Worm (Caenorhabditis elegans) whole organism, L2 larva: ENCODE measurements around the gene F46C5.7.

Source experiments
- F13H6.1 ChIP-seq: sonication (generic microtip); optimal IDR thresholded peaks from 2 replicates; lab custom pipeline; 2016; ENCODE audit warnings: missing genetic modification characterization, missing compliant biosample characterization
- ZK546.5 ChIP-seq: sonication (generic microtip); optimal IDR thresholded peaks from 2 replicates; lab custom pipeline; 2017; ENCODE audit warnings: missing biosample characterization, missing genetic modification characterization
- alr-1 ChIP-seq: fragments of 150-350 bp; optimal IDR thresholded peaks from 2 replicates; lab custom pipeline; 2014; ENCODE audit warnings: missing biosample characterization, missing genetic modification characterization
- aly-2 ChIP-seq: fragments of 150-350 bp; optimal IDR thresholded peaks from 2 replicates; lab custom pipeline; 2014; ENCODE audit warnings: missing biosample characterization, missing genetic modification characterization
- blmp-1 ChIP-seq: sonication (generic microtip); optimal IDR thresholded peaks from 2 replicates; lab custom pipeline; 2017; ENCODE audit warnings: missing genetic modification characterization, mild to moderate bottlenecking, missing compliant biosample characterization, antibody characterized with exemption, moderate library complexity; ENCODE audit not compliant: insufficient read depth
- ceh-16 ChIP-seq: fragments of 150-350 bp; optimal IDR thresholded peaks from 2 replicates; lab custom pipeline; 2014; ENCODE audit warnings: missing biosample characterization, missing genetic modification characterization
- crh-2 ChIP-seq: sonication (generic microtip); optimal IDR thresholded peaks from 2 replicates; lab custom pipeline; 2017; ENCODE audit warnings: missing biosample characterization, missing genetic modification characterization
- dmd-4 ChIP-seq: sonication (generic microtip); optimal IDR thresholded peaks from 2 replicates; lab custom pipeline; 2017; ENCODE audit warnings: missing biosample characterization, missing genetic modification characterization
- egl-27 ChIP-seq: sonication (generic microtip); optimal IDR thresholded peaks from 3 replicates; lab custom pipeline; 2017; ENCODE audit warnings: missing biosample characterization, missing genetic modification reagents, missing genetic modification characterization
- elt-1 ChIP-seq: fragments of 150-350 bp; optimal IDR thresholded peaks from 2 replicates; lab custom pipeline; 2014; ENCODE audit warnings: missing biosample characterization, missing genetic modification characterization
- elt-3 ChIP-seq: sonication (generic microtip); optimal IDR thresholded peaks from 2 replicates; lab custom pipeline; 2017; ENCODE audit warnings: missing biosample characterization, missing genetic modification characterization
- fos-1 ChIP-seq: fragments of 150-350 bp; optimal IDR thresholded peaks from 2 replicates; lab custom pipeline; 2014; ENCODE audit warnings: missing biosample characterization, missing genetic modification characterization
- gmeb-1 ChIP-seq: fragments of 150-350 bp; optimal IDR thresholded peaks from 2 replicates; lab custom pipeline; 2014; ENCODE audit warnings: missing biosample characterization, missing genetic modification characterization
- lin-39 ChIP-seq: fragments of 150-350 bp; optimal IDR thresholded peaks from 2 replicates; lab custom pipeline; 2014; ENCODE audit warnings: missing biosample characterization, missing genetic modification reagents, missing genetic modification characterization
- mab-5 ChIP-seq: fragments of 150-350 bp; optimal IDR thresholded peaks from 2 replicates; lab custom pipeline; 2014; ENCODE audit warnings: missing biosample characterization, missing genetic modification characterization
- mdl-1 ChIP-seq, 2 experiments: fragments of 150-350 bp in 1 of 2; sonication (generic microtip) in 1 of 2; optimal IDR thresholded peaks; 2 replicates each; lab custom pipeline; 2017; ENCODE audit warnings: missing biosample characterization in 2 of 2, missing genetic modification characterization in 2 of 2
- nhr-10 ChIP-seq: sonication (generic microtip); optimal IDR thresholded peaks from 2 replicates; lab custom pipeline; 2017; ENCODE audit warnings: missing biosample characterization, missing genetic modification characterization
- nhr-11 ChIP-seq: fragments of 150-350 bp; optimal IDR thresholded peaks from 2 replicates; lab custom pipeline; 2014; ENCODE audit warnings: missing biosample characterization, missing genetic modification characterization
- nhr-12 ChIP-seq: fragments of 150-350 bp; optimal IDR thresholded peaks from 2 replicates; lab custom pipeline; 2014; ENCODE audit warnings: missing biosample characterization, missing genetic modification characterization
- nhr-129 ChIP-seq: fragments of 150-350 bp; optimal IDR thresholded peaks from 2 replicates; lab custom pipeline; 2014; ENCODE audit warnings: missing biosample characterization, missing genetic modification characterization
- nhr-23 ChIP-seq: fragments of 150-350 bp; optimal IDR thresholded peaks from 2 replicates; lab custom pipeline; 2014; ENCODE audit warnings: missing biosample characterization, missing genetic modification reagents, missing genetic modification characterization
- nhr-237 ChIP-seq: fragments of 150-350 bp; optimal IDR thresholded peaks from 2 replicates; lab custom pipeline; 2014; ENCODE audit warnings: missing biosample characterization, missing genetic modification characterization
- nhr-6 ChIP-seq: fragments of 150-350 bp; optimal IDR thresholded peaks from 2 replicates; lab custom pipeline; 2014; ENCODE audit warnings: missing biosample characterization, missing genetic modification characterization
- nhr-77 ChIP-seq: fragments of 150-350 bp; optimal IDR thresholded peaks from 2 replicates; lab custom pipeline; 2014; ENCODE audit warnings: missing biosample characterization, missing genetic modification characterization
- peb-1 ChIP-seq: fragments of 150-350 bp; optimal IDR thresholded peaks from 2 replicates; lab custom pipeline; 2014; ENCODE audit warnings: missing biosample characterization, missing genetic modification characterization
- sem-4 ChIP-seq: fragments of 150-350 bp; optimal IDR thresholded peaks from 2 replicates; lab custom pipeline; 2014; ENCODE audit warnings: missing biosample characterization, missing genetic modification reagents, missing genetic modification characterization
- skn-1 ChIP-seq: sonication (generic microtip); optimal IDR thresholded peaks from 2 replicates; lab custom pipeline; 2017; ENCODE audit warnings: missing biosample characterization, missing genetic modification characterization
- sma-9 ChIP-seq, 2 experiments: fragments of 150-350 bp in 1 of 2; sonication (generic microtip) in 1 of 2; optimal IDR thresholded peaks; 2 replicates each; lab custom pipeline; 2014 to 2016; ENCODE audit warnings: missing genetic modification characterization in 2 of 2, mild to moderate bottlenecking in 1 of 2, missing biosample characterization in 1 of 2, missing compliant biosample characterization in 1 of 2, missing genetic modification reagents in 1 of 2, moderate library complexity in 1 of 2
- snpc-4 ChIP-seq: fragments of 150-350 bp; optimal IDR thresholded peaks from 2 replicates; lab custom pipeline; 2014; ENCODE audit warnings: missing biosample characterization, missing genetic modification characterization
- unc-39 ChIP-seq: fragments of 150-350 bp; optimal IDR thresholded peaks from 2 replicates; lab custom pipeline; 2014; ENCODE audit warnings: missing biosample characterization, missing genetic modification characterization
- unc-62 ChIP-seq: fragments of 150-350 bp; optimal IDR thresholded peaks from 2 replicates; lab custom pipeline; 2014; ENCODE audit warnings: missing biosample characterization, missing genetic modification reagents, missing genetic modification characterization
- ztf-11 ChIP-seq: sonication (generic microtip); optimal IDR thresholded peaks from 2 replicates; lab custom pipeline; 2017; ENCODE audit warnings: missing biosample characterization, missing genetic modification characterization
- ztf-4 ChIP-seq: fragments of 150-350 bp; optimal IDR thresholded peaks from 2 replicates; lab custom pipeline; 2014; ENCODE audit warnings: missing biosample characterization, missing genetic modification characterization

Gene F46C5.7

ce11 chrII:8859596-8859995, 20.5 kb downstream of the F46C5.7 start, which contains the start of gene snb-6:
Gene snb-6, minus strand, starts transcription at chrII:8859696.
- TF ChIP-seq gmeb-1 (tag; lab: Kevin White, UChicago) (no peak), unc-39 (tag; lab: Kevin White, UChicago) (no peak), lin-39 (tag; lab: Kevin White, UChicago) (no peak), sma-9 (GFP tag; optimal IDR thresholded peaks at IDR 0.05; lab: Kevin White, UChicago) (no peak), sma-9 (tag; optimal IDR thresholded peaks at IDR 0.05; lab: Kevin White, UChicago) (no peak), nhr-237 (no peak), nhr-6 (tag; lab: Kevin White, UChicago) (no peak), nhr-12 (no peak), peb-1 (no peak), blmp-1 (tag; lab: Kevin White, UChicago) (no peak), fos-1 (tag; lab: Kevin White, UChicago) (no peak)

- TF ChIP-seq F13H6.1 (no peak), elt-3 (no peak), ztf-11 (no peak), nhr-237 (no peak), ZK546.5 (tag; lab: Kevin White, UChicago) (no peak), nhr-23 (no peak), egl-27 (no peak), gmeb-1 (tag; lab: Kevin White, UChicago) (no peak), nhr-6 (tag; lab: Kevin White, UChicago) (no peak), ceh-16 (tag; lab: Kevin White, UChicago) (no peak), unc-39 (tag; lab: Kevin White, UChicago) (no peak)
Observed at ce11 chrII:8865078-8865477, 26.0 kb downstream of the F46C5.7 start, which contains the start of gene npr-20. Gene npr-20, minus strand, starts transcription at chrII:8865178.

ce11 chrII:8866844-8867243, 27.7 kb downstream of the F46C5.7 start:
- TF ChIP-seq fos-1 (tag; lab: Kevin White, UChicago) (peak; percentile 93), crh-2 (peak; percentile 9), ceh-16 (tag; lab: Kevin White, UChicago) (no peak), nhr-129 (tag; lab: Kevin White, UChicago) (no peak)

- TF ChIP-seq nhr-10 (no peak), mab-5 (tag; lab: Kevin White, UChicago) (no peak), nhr-77 (tag; lab: Kevin White, UChicago) (no peak), sma-9 (GFP tag; optimal IDR thresholded peaks at IDR 0.05; lab: Kevin White, UChicago) (no peak), sma-9 (tag; optimal IDR thresholded peaks at IDR 0.05; lab: Kevin White, UChicago) (no peak), nhr-12 (no peak), unc-39 (tag; lab: Kevin White, UChicago) (no peak), unc-62 (GFP tag; lab: Kevin White, UChicago) (no peak)
Observed at ce11 chrII:8873842-8874241, 34.7 kb downstream of the F46C5.7 start, which contains the start of gene T07D4.2. Gene T07D4.2, minus strand, starts transcription at chrII:8873942.

- TF ChIP-seq snpc-4 (peak; percentile 67), elt-1 (tag; lab: Kevin White, UChicago) (no peak), fos-1 (tag; lab: Kevin White, UChicago) (no peak), skn-1 (no peak), aly-2 (tag; lab: Kevin White, UChicago) (no peak)
Observed at ce11 chrII:8877032-8877985, 38.2 kb downstream of the F46C5.7 start.

- TF ChIP-seq nhr-77 (tag; lab: Kevin White, UChicago) (no peak), snpc-4 (no peak), gmeb-1 (tag; lab: Kevin White, UChicago) (no peak), mdl-1 (tag; optimal IDR thresholded peaks at IDR 0.05; lab: Kevin White, UChicago) (no peak), alr-1 (tag; lab: Kevin White, UChicago) (no peak), elt-3 (no peak), nhr-237 (no peak), elt-1 (tag; lab: Kevin White, UChicago) (no peak), nhr-11 (no peak), ztf-4 (no peak), nhr-23 (no peak), sem-4 (no peak), F13H6.1 (no peak), dmd-4 (no peak), fos-1 (tag; lab: Kevin White, UChicago) (no peak)
Observed at ce11 chrII:8878528-8878927, 39.4 kb downstream of the F46C5.7 start.
